Worm (Caenorhabditis elegans): ENCODE data around the gene F13B12.3.

DNA sequence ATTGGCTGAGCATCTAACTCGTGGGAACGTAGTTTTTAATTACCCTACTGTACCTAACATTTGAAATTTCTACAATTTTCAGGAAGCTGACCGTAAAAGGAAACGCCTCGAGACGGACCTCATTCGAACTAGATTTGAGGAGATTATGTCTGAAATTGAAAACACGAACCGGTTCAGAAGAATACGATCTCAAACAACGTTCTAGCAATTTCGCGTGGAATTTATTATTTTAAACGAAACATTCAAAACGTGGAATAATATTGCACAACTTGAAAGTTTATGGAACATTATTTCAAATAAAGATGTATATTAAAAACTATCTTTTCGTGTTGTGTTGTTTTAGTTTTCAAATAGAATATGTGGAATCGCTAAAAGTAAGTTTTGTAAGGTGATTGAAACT is 4.6 kb downstream of the F13B12.3 start, which contains the start of gene F13B12.7:
- TF ChIP-seq W03F9.2 (tag; optimal IDR thresholded peaks at IDR 0.05) (no peak), dao-5 (tag; optimal IDR thresholded peaks at IDR 0.05) (no peak), him-1 (tag; optimal IDR thresholded peaks at IDR 0.05) (no peak)

All from whole organism, L4/young adult.